Worm (Caenorhabditis elegans) whole organism, L2 larva: ENCODE measurements around the gene clec-78.

Source experiments
- ama-1 ChIP-seq: fragments of 150-350 bp; optimal IDR thresholded peaks from 2 replicates; lab custom pipeline; 2018; ENCODE audit warnings: inconsistent platforms
- dmd-4 ChIP-seq: sonication (generic microtip); optimal IDR thresholded peaks from 2 replicates; lab custom pipeline; 2017; ENCODE audit warnings: missing biosample characterization, missing genetic modification characterization
- elt-1 ChIP-seq: fragments of 150-350 bp; optimal IDR thresholded peaks from 2 replicates; lab custom pipeline; 2014; ENCODE audit warnings: missing biosample characterization, missing genetic modification characterization
- mab-5 ChIP-seq: fragments of 150-350 bp; optimal IDR thresholded peaks from 2 replicates; lab custom pipeline; 2014; ENCODE audit warnings: missing biosample characterization, missing genetic modification characterization
- mdl-1 ChIP-seq, 2 experiments: fragments of 150-350 bp in 1 of 2; sonication (generic microtip) in 1 of 2; optimal IDR thresholded peaks; 2 replicates each; lab custom pipeline; 2017; ENCODE audit warnings: missing biosample characterization in 2 of 2, missing genetic modification characterization in 2 of 2
- nhr-10 ChIP-seq: sonication (generic microtip); optimal IDR thresholded peaks from 2 replicates; lab custom pipeline; 2017; ENCODE audit warnings: missing biosample characterization, missing genetic modification characterization
- nhr-129 ChIP-seq: fragments of 150-350 bp; optimal IDR thresholded peaks from 2 replicates; lab custom pipeline; 2014; ENCODE audit warnings: missing biosample characterization, missing genetic modification characterization
- nhr-77 ChIP-seq: fragments of 150-350 bp; optimal IDR thresholded peaks from 2 replicates; lab custom pipeline; 2014; ENCODE audit warnings: missing biosample characterization, missing genetic modification characterization
- snpc-4 ChIP-seq: fragments of 150-350 bp; optimal IDR thresholded peaks from 2 replicates; lab custom pipeline; 2014; ENCODE audit warnings: missing biosample characterization, missing genetic modification characterization
- unc-39 ChIP-seq: fragments of 150-350 bp; optimal IDR thresholded peaks from 2 replicates; lab custom pipeline; 2014; ENCODE audit warnings: missing biosample characterization, missing genetic modification characterization
- ztf-11 ChIP-seq: sonication (generic microtip); optimal IDR thresholded peaks from 2 replicates; lab custom pipeline; 2017; ENCODE audit warnings: missing biosample characterization, missing genetic modification characterization

DNA sequence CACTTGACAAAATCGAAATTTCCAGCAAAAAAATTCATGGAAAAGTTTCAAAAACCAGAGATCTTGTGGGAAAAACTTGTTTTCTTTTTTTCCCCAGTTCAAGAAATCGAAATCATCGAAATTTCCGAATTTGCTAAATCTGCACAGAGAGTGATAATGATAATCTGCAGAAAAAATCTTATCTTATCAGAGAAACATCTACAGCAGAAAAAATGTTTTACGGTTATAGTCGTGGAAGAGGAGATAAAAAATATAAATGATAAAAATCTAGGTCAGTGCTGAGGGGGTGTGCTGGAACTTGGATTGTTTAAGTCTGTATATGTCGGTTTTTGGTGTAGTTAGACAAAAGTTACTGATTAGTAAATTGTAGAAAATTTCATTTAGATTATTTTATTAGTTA is 43.4 kb downstream of the clec-78 start:
- TF ChIP-seq mab-5 (no peak), mdl-1 (tag; optimal IDR thresholded peaks at IDR 0.05; lab: Kevin White, UChicago) (no peak), snpc-4 (no peak), elt-1 (tag; lab: Kevin White, UChicago) (no peak), dmd-4 (tag; lab: Kevin White, UChicago) (no peak), ama-1 (lab: Kevin White, UChicago) (no peak), ztf-11 (tag; lab: Kevin White, UChicago) (no peak), nhr-129 (tag; lab: Kevin White, UChicago) (no peak), nhr-10 (tag; lab: Kevin White, UChicago) (no peak), nhr-77 (no peak), unc-39 (tag; lab: Kevin White, UChicago) (no peak)
